Worm (Caenorhabditis elegans) whole organism, early embryonic: ENCODE data around the gene sipa-1.

Experiments
- ama-1 ChIP-seq: fragments of 150-350 bp; optimal IDR thresholded peaks from 2 replicates; lab custom pipeline; 2014
- ceh-36 ChIP-seq: sonication (generic microtip); optimal IDR thresholded peaks from 2 replicates; lab custom pipeline; 2016; ENCODE audit warnings: missing genetic modification characterization, inconsistent platforms, missing compliant biosample characterization
- tbx-11 ChIP-seq: fragments of 200-800 bp; sonication (Bioruptor generic); IDR thresholded peaks from 2 replicates; pipeline ENCODE4 v1.3.6; 2022; ENCODE audit warnings: missing genetic modification characterization, missing compliant biosample characterization
- tbx-37 ChIP-seq: fragments of 200-800 bp; sonication (Bioruptor generic); conservative IDR thresholded peaks from 2 replicates; pipeline ENCODE4 v1.3.6; 2022; ENCODE audit warnings: missing genetic modification reagents, missing genetic modification characterization, missing compliant biosample characterization

- TF ChIP-seq tbx-37 (GFP tag; lab: Robert Waterston, UW) = no peak
- TF ChIP-seq ama-1 (lab: Kevin White, UChicago) = no peak
- TF ChIP-seq tbx-11 (GFP tag; lab: Robert Waterston, UW) = no peak
- no peak for TF ChIP-seq ceh-36 (tag; lab: Kevin White, UChicago)
Measured at ce11 chrV:11635587-11635986, 1.5 kb downstream of the sipa-1 start.
